Fruit fly (Drosophila melanogaster) whole organism, prepupa: ENCODE measurements around the gene CG13847.

Experiments
- Blimp-1 ChIP-seq: fragments of 200-800 bp; sonication (Bioruptor generic); optimal IDR thresholded peaks from 3 replicates; lab custom pipeline; 2017; ENCODE audit warnings: missing biosample characterization, missing genetic modification characterization, mild to moderate bottlenecking, moderate library complexity, missing genetic modification reagents
- CG10631 ChIP-seq: fragments of 200-800 bp; sonication (Bioruptor generic); optimal IDR thresholded peaks from 2 replicates; lab custom pipeline; 2016; ENCODE audit warnings: missing biosample characterization, missing genetic modification characterization
- CG11902 ChIP-seq: fragments of 200-800 bp; sonication (Bioruptor generic); optimal IDR thresholded peaks from 3 replicates; lab custom pipeline; 2016; ENCODE audit warnings: missing biosample characterization, missing genetic modification characterization
- CG1621 ChIP-seq: fragments of 200-800 bp; sonication (Bioruptor generic); optimal IDR thresholded peaks from 3 replicates; lab custom pipeline; 2018; ENCODE audit warnings: missing biosample characterization, mild to moderate bottlenecking, missing genetic modification characterization
- CG16779 ChIP-seq: fragments of 200-800 bp; sonication (Bioruptor generic); optimal IDR thresholded peaks from 3 replicates; lab custom pipeline; 2017; ENCODE audit warnings: missing biosample characterization, mild to moderate bottlenecking, missing genetic modification characterization
- CG3032 ChIP-seq: fragments of 200-800 bp; optimal IDR thresholded peaks from 2 replicates; lab custom pipeline; 2019; ENCODE audit warnings: missing biosample characterization, mild to moderate bottlenecking, missing genetic modification characterization, moderate library complexity
- CG31627 ChIP-seq: fragments of 200-800 bp; sonication (Bioruptor generic); optimal IDR thresholded peaks from 3 replicates; lab custom pipeline; 2016; ENCODE audit warnings: missing biosample characterization, missing genetic modification characterization
- CG32006 ChIP-seq: fragments of 200-800 bp; sonication (Bioruptor generic); optimal IDR thresholded peaks from 3 replicates; lab custom pipeline; 2017; ENCODE audit warnings: missing biosample characterization, mild to moderate bottlenecking, missing genetic modification characterization
- CG3919 ChIP-seq: fragments of 200-800 bp; sonication (Bioruptor generic); optimal IDR thresholded peaks from 3 replicates; lab custom pipeline; 2016; ENCODE audit warnings: missing biosample characterization, missing genetic modification characterization
- CG6276 ChIP-seq: fragments of 200-800 bp; sonication (Bioruptor generic); optimal IDR thresholded peaks from 2 replicates; lab custom pipeline; 2017; ENCODE audit warnings: missing biosample characterization, mild to moderate bottlenecking, missing genetic modification characterization
- CG6792 ChIP-seq: fragments of 200-800 bp; sonication (Bioruptor generic); optimal IDR thresholded peaks from 3 replicates; lab custom pipeline; 2016; ENCODE audit warnings: missing biosample characterization, missing genetic modification characterization
- CG6854 ChIP-seq: fragments of 200-800 bp; sonication (Bioruptor generic); optimal IDR thresholded peaks from 2 replicates; lab custom pipeline; 2017; ENCODE audit warnings: missing biosample characterization, mild to moderate bottlenecking, missing genetic modification characterization
- CG7368 ChIP-seq: fragments of 200-800 bp; sonication (Bioruptor generic); optimal IDR thresholded peaks from 3 replicates; lab custom pipeline; 2016; ENCODE audit warnings: missing biosample characterization, missing genetic modification characterization
- CG8319 ChIP-seq: fragments of 200-800 bp; sonication (Bioruptor generic); optimal IDR thresholded peaks from 3 replicates; lab custom pipeline; 2016; ENCODE audit warnings: missing biosample characterization, missing genetic modification characterization
- CG8632 ChIP-seq: fragments of 200-800 bp; sonication (Bioruptor generic); optimal IDR thresholded peaks from 3 replicates; lab custom pipeline; 2016; ENCODE audit warnings: missing biosample characterization, missing genetic modification characterization
- Eip75B ChIP-seq: fragments of 200-800 bp; sonication (Bioruptor generic); optimal IDR thresholded peaks from 3 replicates; lab custom pipeline; 2016; ENCODE audit warnings: missing biosample characterization, missing genetic modification characterization
- Eip93F ChIP-seq: fragments of 200-800 bp; sonication (Bioruptor generic); optimal IDR thresholded peaks from 2 replicates; lab custom pipeline; 2016; ENCODE audit warnings: missing biosample characterization, mild to moderate bottlenecking, missing genetic modification characterization
- Ets21C ChIP-seq: fragments of 200-800 bp; sonication (Bioruptor generic); optimal IDR thresholded peaks from 3 replicates; lab custom pipeline; 2016; ENCODE audit warnings: missing biosample characterization, missing genetic modification characterization
- Met ChIP-seq: fragments of 200-800 bp; sonication (Bioruptor generic); optimal IDR thresholded peaks from 3 replicates; lab custom pipeline; 2016; ENCODE audit warnings: missing biosample characterization, missing genetic modification characterization
- Smox ChIP-seq: fragments of 200-800 bp; sonication (Bioruptor generic); optimal IDR thresholded peaks from 3 replicates; lab custom pipeline; 2016; ENCODE audit warnings: missing biosample characterization, missing genetic modification characterization
- Sox14 ChIP-seq: fragments of 200-800 bp; sonication (Bioruptor generic); optimal IDR thresholded peaks from 3 replicates; lab custom pipeline; 2016; ENCODE audit warnings: missing biosample characterization, missing genetic modification characterization
- achi ChIP-seq: fragments of 200-800 bp; sonication (Bioruptor generic); optimal IDR thresholded peaks from 3 replicates; lab custom pipeline; 2016; ENCODE audit warnings: missing biosample characterization, missing genetic modification characterization
- acj6 ChIP-seq: fragments of 200-800 bp; sonication (Bioruptor generic); optimal IDR thresholded peaks from 3 replicates; lab custom pipeline; 2016; ENCODE audit warnings: missing biosample characterization, missing genetic modification characterization
- dac ChIP-seq: fragments of 200-800 bp; sonication (Bioruptor generic); optimal IDR thresholded peaks from 2 replicates; lab custom pipeline; 2017; ENCODE audit warnings: missing biosample characterization, mild to moderate bottlenecking, missing genetic modification characterization
- fd59A ChIP-seq: fragments of 200-800 bp; sonication (Bioruptor generic); optimal IDR thresholded peaks from 2 replicates; lab custom pipeline; 2017; ENCODE audit warnings: missing biosample characterization, mild to moderate bottlenecking, missing genetic modification characterization, missing genetic modification reagents
- fkh ChIP-seq: fragments of 200-800 bp; sonication (Bioruptor generic); optimal IDR thresholded peaks from 3 replicates; lab custom pipeline; 2017; ENCODE audit warnings: missing biosample characterization, mild to moderate bottlenecking, missing genetic modification characterization, moderate library complexity
- lz ChIP-seq: fragments of 200-800 bp; sonication (Bioruptor generic); optimal IDR thresholded peaks from 3 replicates; lab custom pipeline; 2016; ENCODE audit warnings: missing biosample characterization, missing genetic modification characterization
- pdm3 ChIP-seq: fragments of 200-800 bp; sonication (Bioruptor generic); optimal IDR thresholded peaks from 3 replicates; lab custom pipeline; 2016; ENCODE audit warnings: missing biosample characterization, missing genetic modification characterization
- salr ChIP-seq, 2 experiments: fragments of 200-800 bp; sonication (Bioruptor generic); optimal IDR thresholded peaks; 3 replicates each; lab custom pipeline; 2016 to 2018; ENCODE audit warnings: missing biosample characterization in 2 of 2, missing genetic modification characterization in 2 of 2, mild to moderate bottlenecking in 1 of 2
- spab ChIP-seq: fragments of 200-800 bp; sonication (Bioruptor generic); optimal IDR thresholded peaks from 2 replicates; lab custom pipeline; 2017; ENCODE audit warnings: missing biosample characterization, mild to moderate bottlenecking, missing genetic modification characterization, missing genetic modification reagents
- ss ChIP-seq, 2 experiments: fragments of 200-800 bp; sonication (Bioruptor generic); optimal IDR thresholded peaks; 2 replicates in 1 of 2; 3 replicates in 1 of 2; lab custom pipeline; 2017 to 2018; ENCODE audit warnings: mild to moderate bottlenecking in 2 of 2, missing biosample characterization in 2 of 2, missing genetic modification characterization in 2 of 2, moderate library complexity in 1 of 2
- svp ChIP-seq: fragments of 200-800 bp; sonication (Bioruptor generic); peaks from one replicate; lab custom pipeline; 2016; ENCODE audit warnings: missing biosample characterization, missing genetic modification characterization
- topi ChIP-seq: fragments of 200-800 bp; sonication (Bioruptor generic); optimal IDR thresholded peaks from 3 replicates; lab custom pipeline; 2016; ENCODE audit warnings: missing biosample characterization, missing genetic modification characterization

CG13847 gene

dm6 chr3R:22455335-22455985 lies 19.5 kb upstream of the CG13847 start (continued):
- TF ChIP-seq achi (GFP tag; lab: Kevin White, UChicago) = peak; percentile 52
- TF ChIP-seq dac = no peak
- TF ChIP-seq ss (GFP tag; optimal IDR thresholded peaks at IDR 0.05; lab: Kevin White, UChicago) = peak in 1 of 2 experiments; percentile 48
- TF ChIP-seq lz (GFP tag; lab: Kevin White, UChicago) = peak; percentile 9
- TF ChIP-seq CG31627 (GFP tag; lab: Kevin White, UChicago) = no peak
- peak; percentile 2 for TF ChIP-seq topi (GFP tag; lab: Kevin White, UChicago)
- TF ChIP-seq Eip93F = no peak
- peak; percentile 52 for TF ChIP-seq Eip75B (GFP tag; lab: Kevin White, UChicago)
- peak; percentile 81 for TF ChIP-seq svp (GFP tag; lab: Kevin White, UChicago)
- peak; percentile 16 for TF ChIP-seq fd59A
- peak; percentile 35 for TF ChIP-seq CG16779
- TF ChIP-seq spab = peak; percentile 54
- TF ChIP-seq CG11902 (GFP tag; lab: Kevin White, UChicago) = peak; percentile 13
- peak; percentile 72 for TF ChIP-seq CG32006 (GFP tag; lab: Kevin White, UChicago)
- no peak for TF ChIP-seq salr (GFP tag; optimal IDR thresholded peaks at IDR 0.05; lab: Kevin White, UChicago)
- no peak for TF ChIP-seq CG6854
- TF ChIP-seq Ets21C (GFP tag; lab: Kevin White, UChicago) = no peak
- TF ChIP-seq Sox14 = peak; percentile 32
- no peak for TF ChIP-seq Blimp-1 (GFP tag; lab: Kevin White, UChicago)
- TF ChIP-seq CG7368 (GFP tag; lab: Kevin White, UChicago) = no peak
- TF ChIP-seq CG1621 (tag; lab: Kevin White, UChicago) = peak; percentile 18
- TF ChIP-seq Met (GFP tag; lab: Kevin White, UChicago) = no peak
- TF ChIP-seq CG8632 (GFP tag; lab: Kevin White, UChicago) = peak; percentile 29
- peak; percentile 38 for TF ChIP-seq CG3032 (tag; lab: Kevin White, UChicago)
- peak; percentile 35 for TF ChIP-seq CG3919 (GFP tag; lab: Kevin White, UChicago)
- peak; percentile 38 for TF ChIP-seq CG6792 (GFP tag; lab: Kevin White, UChicago)
- TF ChIP-seq CG8319 (GFP tag; lab: Kevin White, UChicago) = no peak
- peak; percentile 20 for TF ChIP-seq CG10631 (GFP tag; lab: Kevin White, UChicago)
- peak; percentile 27 for TF ChIP-seq CG6276 (GFP tag; lab: Kevin White, UChicago)
- TF ChIP-seq pdm3 = peak; percentile 34

dm6 chr3R:22454397-22455334 lies 18.7 kb upstream of the CG13847 start:
- no peak for TF ChIP-seq Blimp-1 (GFP tag; lab: Kevin White, UChicago)
- peak; percentile 98 for TF ChIP-seq svp (GFP tag; lab: Kevin White, UChicago)

dm6 chr3R:22449871-22450424 lies 14.0 kb upstream of the CG13847 start:
- TF ChIP-seq acj6 (GFP tag; lab: Kevin White, UChicago) (no peak), CG32006 (GFP tag; lab: Kevin White, UChicago) (no peak), CG3919 (GFP tag; lab: Kevin White, UChicago) (no peak), fkh (GFP tag; lab: Kevin White, UChicago) (peak; percentile 15), Smox (GFP tag; lab: Kevin White, UChicago) (no peak)
- TF ChIP-seq, all 60 proteins: peak for 1
